Fruit fly (Drosophila melanogaster) whole organism, embryonic: ENCODE results near the gene CG32161.
A peak's percentile ranks its signal among the peaks of the same experiment; 100 is the strongest.

Source experiments
- Asciz ChIP-seq: fragments of 200-800 bp; sonication (Bioruptor generic); optimal IDR thresholded peaks from 2 replicates; lab custom pipeline; 2017; ENCODE audit warnings: missing biosample characterization, mild to moderate bottlenecking, missing genetic modification characterization, missing genetic modification reagents
- CG10321 ChIP-seq: fragments of 200-800 bp; sonication (Bioruptor generic); IDR thresholded peaks from 2 replicates; pipeline ENCODE4 v1.3.6; 2022; ENCODE audit warnings: missing biosample characterization, missing genetic modification characterization
- CG10543 ChIP-seq: fragments of 200-800 bp; sonication (Bioruptor generic); optimal IDR thresholded peaks from 3 replicates; lab custom pipeline; 2017; ENCODE audit warnings: missing biosample characterization, mild to moderate bottlenecking, missing genetic modification characterization, moderate library complexity
- CG10654 ChIP-seq: fragments of 200-800 bp; sonication (Bioruptor generic); optimal IDR thresholded peaks from 2 replicates; lab custom pipeline; 2016; ENCODE audit warnings: missing biosample characterization, missing genetic modification characterization
- CG11696 ChIP-seq: fragments of 200-800 bp; sonication (Bioruptor generic); IDR thresholded peaks from 2 replicates; pipeline ENCODE4 v1.3.6; 2022; ENCODE audit warnings: missing biosample characterization, missing genetic modification characterization
- CG13287 ChIP-seq: fragments of 200-800 bp; sonication (Bioruptor generic); IDR thresholded peaks from 2 replicates; pipeline ENCODE4 v1.3.6; 2022; ENCODE audit warnings: missing biosample characterization, missing genetic modification characterization; ENCODE audit not compliant: partially characterized antibody
- CG13775 ChIP-seq: fragments of 200-800 bp; sonication (Bioruptor generic); optimal IDR thresholded peaks from 3 replicates; lab custom pipeline; 2017; ENCODE audit warnings: missing biosample characterization, mild to moderate bottlenecking, missing genetic modification characterization
- CG15011 ChIP-seq: fragments of 200-800 bp; sonication (Bioruptor generic); optimal IDR thresholded peaks from 3 replicates; lab custom pipeline; 2018; ENCODE audit warnings: missing biosample characterization, mild to moderate bottlenecking, missing genetic modification characterization
- CG16813 ChIP-seq: fragments of 200-800 bp; sonication (Bioruptor generic); IDR thresholded peaks from 3 replicates; pipeline ENCODE4 v1.3.6; 2022; ENCODE audit warnings: missing biosample characterization, missing genetic modification characterization; ENCODE audit not compliant: partially characterized antibody
- CG17385 ChIP-seq: fragments of 200-800 bp; sonication (Bioruptor generic); optimal IDR thresholded peaks from 3 replicates; lab custom pipeline; 2018; ENCODE audit warnings: missing biosample characterization, mild to moderate bottlenecking, missing genetic modification characterization
- CG18011 ChIP-seq: fragments of 200-800 bp; sonication (Bioruptor generic); optimal IDR thresholded peaks from 2 replicates; lab custom pipeline; 2017; ENCODE audit warnings: missing biosample characterization, missing genetic modification characterization, mild to moderate bottlenecking, moderate library complexity, missing genotype
- CG1832 ChIP-seq: fragments of 200-800 bp; sonication (Bioruptor generic); optimal IDR thresholded peaks from 2 replicates; lab custom pipeline; 2017; ENCODE audit warnings: missing biosample characterization, mild to moderate bottlenecking, missing genetic modification characterization, inconsistent platforms
- CG2678 ChIP-seq: fragments of 200-800 bp; sonication (Bioruptor generic); optimal IDR thresholded peaks from 3 replicates; lab custom pipeline; 2019; ENCODE audit warnings: missing biosample characterization, mild to moderate bottlenecking, missing genetic modification characterization, moderate library complexity
- CG3163 ChIP-seq: fragments of 200-800 bp; sonication (Bioruptor generic); optimal IDR thresholded peaks from 3 replicates; lab custom pipeline; 2016; ENCODE audit warnings: missing biosample characterization, missing genetic modification characterization
- CG34376 ChIP-seq: fragments of 200-800 bp; sonication (Bioruptor generic); optimal IDR thresholded peaks from 2 replicates; lab custom pipeline; 2018; ENCODE audit warnings: missing biosample characterization, mild to moderate bottlenecking, missing genetic modification characterization
- CG3847 ChIP-seq: fragments of 200-800 bp; sonication (Bioruptor generic); IDR thresholded peaks from 2 replicates; pipeline ENCODE4 v1.3.6; 2022; ENCODE audit warnings: missing biosample characterization, missing genetic modification characterization
- CG4404 ChIP-seq: fragments of 200-800 bp; sonication (Bioruptor generic); IDR thresholded peaks from 2 replicates; pipeline ENCODE4 v1.3.6; 2022; ENCODE audit warnings: missing biosample characterization, missing genetic modification characterization
- CG9797 ChIP-seq: fragments of 200-800 bp; sonication (Bioruptor generic); optimal IDR thresholded peaks from 3 replicates; lab custom pipeline; 2018; ENCODE audit warnings: missing biosample characterization, mild to moderate bottlenecking, missing genetic modification characterization
- D19B ChIP-seq: fragments of 200-800 bp; sonication (Bioruptor generic); optimal IDR thresholded peaks from 2 replicates; lab custom pipeline; 2017; ENCODE audit warnings: missing biosample characterization, mild to moderate bottlenecking, missing genetic modification characterization
- Deaf1 ChIP-seq: fragments of 200-800 bp; optimal IDR thresholded peaks from 3 replicates; lab custom pipeline; 2019; ENCODE audit warnings: missing biosample characterization, mild to moderate bottlenecking, missing genetic modification characterization, moderate library complexity
- Dref ChIP-seq: fragments of 200-800 bp; sonication (Bioruptor generic); IDR thresholded peaks from 2 replicates; pipeline ENCODE4 v1.3.6; 2022; ENCODE audit warnings: missing biosample characterization, missing genetic modification characterization
- H2.0 ChIP-seq: fragments of 200-800 bp; sonication (Bioruptor generic); IDR thresholded peaks from 2 replicates; pipeline ENCODE4 v1.3.6; 2022; ENCODE audit warnings: missing biosample characterization, missing genetic modification characterization
- HHEX ChIP-seq: fragments of 200-800 bp; sonication (Bioruptor generic); optimal IDR thresholded peaks from 3 replicates; lab custom pipeline; 2017; ENCODE audit warnings: missing biosample characterization, mild to moderate bottlenecking, missing genetic modification characterization, missing genetic modification reagents
- MTF-1 ChIP-seq: fragments of 200-800 bp; sonication (Bioruptor generic); optimal IDR thresholded peaks from 2 replicates; lab custom pipeline; 2018; ENCODE audit warnings: missing biosample characterization, mild to moderate bottlenecking, missing genetic modification characterization, borderline replicate concordance
- NFAT ChIP-seq: fragments of 200-800 bp; sonication (Bioruptor generic); IDR thresholded peaks from 2 replicates; pipeline ENCODE4 v1.3.6; 2022; ENCODE audit warnings: missing biosample characterization, missing genetic modification characterization
- PHDP ChIP-seq: fragments of 200-800 bp; sonication (Bioruptor generic); optimal IDR thresholded peaks from 3 replicates; lab custom pipeline; 2018; ENCODE audit warnings: missing biosample characterization, mild to moderate bottlenecking, missing genetic modification characterization, moderate library complexity
- Side ChIP-seq: fragments of 200-800 bp; sonication (Bioruptor generic); optimal IDR thresholded peaks from 2 replicates; lab custom pipeline; 2016; ENCODE audit warnings: missing biosample characterization, missing genetic modification characterization
- Sry-δ ChIP-seq: fragments of 200-800 bp; sonication (Bioruptor generic); optimal IDR thresholded peaks from 2 replicates; lab custom pipeline; 2016; ENCODE audit warnings: missing biosample characterization, missing genetic modification characterization
- abd-A ChIP-seq: fragments of 200-800 bp; sonication (Bioruptor generic); optimal IDR thresholded peaks from 3 replicates; lab custom pipeline; 2019; ENCODE audit warnings: missing biosample characterization, mild to moderate bottlenecking, missing genetic modification characterization, moderate library complexity
- ato ChIP-seq: fragments of 200-800 bp; sonication (Bioruptor generic); IDR thresholded peaks from 2 replicates; pipeline ENCODE4 v1.3.6; 2022; ENCODE audit warnings: missing biosample characterization, missing genetic modification characterization; ENCODE audit not compliant: partially characterized antibody
- cad ChIP-seq: fragments of >200 bp; optimal IDR thresholded peaks from 2 replicates; lab custom pipeline; 2017; ENCODE audit warnings: missing biosample characterization, missing genetic modification characterization
- crc ChIP-seq: fragments of 200-800 bp; sonication (Bioruptor generic); optimal IDR thresholded peaks from 2 replicates; lab custom pipeline; 2016; ENCODE audit warnings: missing biosample characterization, missing genetic modification characterization
- danr ChIP-seq: fragments of 200-800 bp; sonication (Bioruptor generic); IDR thresholded peaks from 2 replicates; pipeline ENCODE4 v1.3.6; 2022; ENCODE audit warnings: missing biosample characterization, missing genetic modification characterization
- dmrt99B ChIP-seq: fragments of 200-800 bp; sonication (Bioruptor generic); optimal IDR thresholded peaks from 2 replicates; lab custom pipeline; 2018; ENCODE audit warnings: missing biosample characterization, mild to moderate bottlenecking, missing genetic modification characterization, moderate library complexity
- ewg ChIP-seq: fragments of 200-800 bp; sonication (Bioruptor generic); optimal IDR thresholded peaks from 3 replicates; lab custom pipeline; 2017; ENCODE audit warnings: mild to moderate bottlenecking, missing biosample characterization, missing genetic modification reagents, missing genetic modification characterization
- ftz-f1 ChIP-seq: fragments of 200-800 bp; sonication (Bioruptor generic); optimal IDR thresholded peaks from 2 replicates; lab custom pipeline; 2016; ENCODE audit warnings: missing biosample characterization, missing genetic modification characterization
- gce ChIP-seq: fragments of 200-800 bp; sonication (Bioruptor generic); IDR thresholded peaks from 3 replicates; pipeline ENCODE4 v1.3.6; 2022; ENCODE audit warnings: missing biosample characterization, missing genetic modification characterization
- gsb ChIP-seq: fragments of 200-800 bp; sonication (Bioruptor generic); IDR thresholded peaks from 2 replicates; pipeline ENCODE4 v1.3.6; 2022; ENCODE audit warnings: missing biosample characterization, missing genetic modification characterization
- hth ChIP-seq: fragments of >200 bp; optimal IDR thresholded peaks from 2 replicates; lab custom pipeline; 2017; ENCODE audit warnings: inconsistent platforms
- kay ChIP-seq: fragments of 200-800 bp; sonication (Bioruptor generic); optimal IDR thresholded peaks from 2 replicates; lab custom pipeline; 2016; ENCODE audit warnings: missing biosample characterization, missing genetic modification characterization
- kni ChIP-seq: fragments of 200-800 bp; sonication (Bioruptor generic); optimal IDR thresholded peaks from 3 replicates; lab custom pipeline; 2017; ENCODE audit warnings: mild to moderate bottlenecking, missing biosample characterization, missing genetic modification reagents, missing genetic modification characterization
- pho ChIP-seq: fragments of 200-800 bp; sonication (Bioruptor generic); optimal IDR thresholded peaks from 2 replicates; lab custom pipeline; 2016; ENCODE audit warnings: missing biosample characterization, missing genetic modification characterization
- pum ChIP-seq: fragments of 200-800 bp; sonication (Bioruptor generic); optimal IDR thresholded peaks from 2 replicates; lab custom pipeline; 2016; ENCODE audit warnings: missing biosample characterization, missing genetic modification characterization
- ro ChIP-seq: fragments of 200-800 bp; sonication (Bioruptor generic); IDR thresholded peaks from 2 replicates; pipeline ENCODE4 v1.3.6; 2022; ENCODE audit warnings: missing biosample characterization, missing genetic modification characterization
- scrt ChIP-seq: fragments of 200-800 bp; sonication (Bioruptor generic); optimal IDR thresholded peaks from 2 replicates; lab custom pipeline; 2018; ENCODE audit warnings: missing biosample characterization, mild to moderate bottlenecking, missing genetic modification characterization, moderate library complexity
- so ChIP-seq: fragments of 200-800 bp; sonication (Bioruptor generic); IDR thresholded peaks from 3 replicates; pipeline ENCODE4 v1.3.6; 2022; ENCODE audit warnings: missing biosample characterization, missing genetic modification characterization
- ssp ChIP-seq: fragments of 200-800 bp; sonication (Bioruptor generic); IDR thresholded peaks from 2 replicates; pipeline ENCODE4 v1.3.6; 2022; ENCODE audit warnings: missing biosample characterization, missing genetic modification characterization
- tap ChIP-seq: fragments of 200-800 bp; optimal IDR thresholded peaks from 3 replicates; lab custom pipeline; 2019; ENCODE audit warnings: missing biosample characterization, mild to moderate bottlenecking, missing genetic modification characterization, moderate library complexity
- tll ChIP-seq, 2 experiments: fragments of 200-800 bp in 1 of 2; fragments of >200 bp in 1 of 2; sonication (Bioruptor generic) in 1 of 2; optimal IDR thresholded peaks; 2 replicates each; lab custom pipeline; 2017 to 2019; ENCODE audit warnings: missing biosample characterization in 2 of 2, missing genetic modification characterization in 2 of 2, mild to moderate bottlenecking in 1 of 2, moderate library complexity in 1 of 2

The CG32161 gene

dm6 chr3L:16853533-16854386 lies 7.7 kb downstream of the CG32161 start, which contains the start of gene sina:
Gene sina (plus strand): TSS chr3L:16853751.
- peak; percentile 98 for TF ChIP-seq Dref (GFP tag; lab: Robert Waterston, UW)
- TF ChIP-seq HHEX (GFP tag; lab: Kevin White, UChicago): no peak
- no peak for TF ChIP-seq tll (GFP tag; optimal IDR thresholded peaks at IDR 0.05; lab: Kevin White, UChicago)
- TF ChIP-seq Asciz (GFP tag; lab: Kevin White, UChicago): no peak
- peak; percentile 88 for TF ChIP-seq CG13287 (GFP tag; lab: Robert Waterston, UW)
- no peak for TF ChIP-seq tap (tag; lab: Kevin White, UChicago)
- no peak for TF ChIP-seq hth (lab: Kevin White, UChicago)
- no peak for TF ChIP-seq cad (GFP tag; lab: Kevin White, UChicago)
- no peak for TF ChIP-seq CG2678 (tag; lab: Kevin White, UChicago)
- no peak for TF ChIP-seq pum (GFP tag; lab: Kevin White, UChicago)
- TF ChIP-seq CG11696: no peak
- no peak for TF ChIP-seq so (GFP tag; lab: Robert Waterston, UW)
- TF ChIP-seq CG3163 (GFP tag; lab: Kevin White, UChicago): no peak
- peak; percentile 20; the same call in 1 of the 2 replicates for TF ChIP-seq CG3847 (GFP tag; lab: Robert Waterston, UW)
- no peak for TF ChIP-seq scrt (GFP tag; lab: Kevin White, UChicago)
- TF ChIP-seq CG10543: no peak
- no peak for TF ChIP-seq CG1832 (GFP tag; lab: Kevin White, UChicago)
- no peak for TF ChIP-seq CG10654 (GFP tag; lab: Kevin White, UChicago)
- no peak for TF ChIP-seq dmrt99B (tag; lab: Kevin White, UChicago)
- TF ChIP-seq crc (GFP tag; lab: Kevin White, UChicago): no peak
- no peak for TF ChIP-seq ro (GFP tag; lab: Robert Waterston, UW)
- no peak for TF ChIP-seq CG18011 (GFP tag; lab: Kevin White, UChicago)
- TF ChIP-seq MTF-1: no peak
- 0 out of 2 replicates have a peak, but pooled peaks have one; percentile 26 for TF ChIP-seq ssp (GFP tag; lab: Robert Waterston, UW)
- peak; percentile 44 for TF ChIP-seq CG9797 (GFP tag; lab: Kevin White, UChicago)
- no peak for TF ChIP-seq CG13775 (GFP tag; lab: Kevin White, UChicago)
- no peak for TF ChIP-seq Deaf1
- TF ChIP-seq abd-A (tag; lab: Kevin White, UChicago): no peak
- TF ChIP-seq ftz-f1: peak; percentile 25
- TF ChIP-seq Side (GFP tag; lab: Kevin White, UChicago): no peak
- TF ChIP-seq CG34376 (GFP tag; lab: Kevin White, UChicago): peak; percentile 5
- no peak for TF ChIP-seq H2.0 (GFP tag; lab: Robert Waterston, UW)
- TF ChIP-seq Sry-δ (GFP tag; lab: Kevin White, UChicago): peak; percentile 91
- peak; percentile 90 for TF ChIP-seq ato (GFP tag; lab: Robert Waterston, UW)
- no peak for TF ChIP-seq CG4404 (GFP tag; lab: Robert Waterston, UW)
- TF ChIP-seq PHDP (tag; lab: Kevin White, UChicago): peak; percentile 7
- no peak for TF ChIP-seq danr
- no peak for TF ChIP-seq kay
- no peak for TF ChIP-seq D19B (GFP tag; lab: Kevin White, UChicago)
- TF ChIP-seq gce: no peak
- TF ChIP-seq ewg (GFP tag; lab: Kevin White, UChicago): no peak
- no peak for TF ChIP-seq CG15011 (GFP tag; lab: Kevin White, UChicago)
- TF ChIP-seq CG17385 (GFP tag; lab: Kevin White, UChicago): no peak
- TF ChIP-seq NFAT (GFP tag; lab: Robert Waterston, UW): no peak
- peak; percentile 83 for TF ChIP-seq CG16813 (GFP tag; lab: Robert Waterston, UW)
- TF ChIP-seq pho: no peak
- no peak for TF ChIP-seq gsb (GFP tag; lab: Robert Waterston, UW)
- no peak for TF ChIP-seq CG10321 (GFP tag; lab: Robert Waterston, UW)
- TF ChIP-seq kni (GFP tag; lab: Kevin White, UChicago): no peak
